Fruit fly (Drosophila melanogaster): ENCODE results near the gene CG2871.

DNA sequence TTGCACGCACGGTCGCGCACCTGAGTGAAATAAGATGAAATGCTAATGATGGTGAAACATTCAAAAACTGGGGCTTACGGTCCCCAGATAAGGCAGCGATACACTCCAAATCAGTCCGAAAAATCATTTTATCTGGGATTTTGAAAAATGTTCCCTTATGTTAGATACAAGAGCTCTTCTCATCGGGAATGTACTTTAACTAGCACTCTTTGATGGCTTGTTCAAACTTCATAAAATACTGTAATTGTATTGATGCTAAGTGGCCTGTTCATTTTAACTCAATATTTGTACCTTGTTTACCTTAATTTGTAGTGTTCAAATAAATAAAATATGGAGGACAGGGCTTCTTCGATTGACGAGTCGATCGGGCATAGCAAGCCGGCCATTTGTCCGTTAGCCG, 48.5 kb upstream of the CG2871 start, which contains the start of gene CG12682:
- TF ChIP-seq Snoo (tag; optimal IDR thresholded peaks at IDR 0.05) (no peak), EcR (GFP tag; optimal IDR thresholded peaks at IDR 0.05) (no peak), CG17806 (tag; optimal IDR thresholded peaks at IDR 0.05) (no peak), CG32121 (GFP tag; IDR thresholded peaks at IDR 0.05) (no peak), CG4496 (GFP tag; IDR thresholded peaks at IDR 0.05) (no peak), CG8301 (tag; optimal IDR thresholded peaks at IDR 0.05) (no peak)

Data from whole organism, pupa.